Worm (Caenorhabditis elegans): ENCODE results near the gene snb-6.

Gene snb-6

ce11 chrII:8813659-8814058 is 45.8 kb downstream of the snb-6 start:
- TF ChIP-seq gei-17 (GFP tag; optimal IDR thresholded peaks at IDR 0.05) (no peak), lin-40 (tag; optimal IDR thresholded peaks at IDR 0.05) (peak; percentile 5), somi-1 (GFP tag; optimal IDR thresholded peaks at IDR 0.05) (peak; percentile 66)

DNA sequence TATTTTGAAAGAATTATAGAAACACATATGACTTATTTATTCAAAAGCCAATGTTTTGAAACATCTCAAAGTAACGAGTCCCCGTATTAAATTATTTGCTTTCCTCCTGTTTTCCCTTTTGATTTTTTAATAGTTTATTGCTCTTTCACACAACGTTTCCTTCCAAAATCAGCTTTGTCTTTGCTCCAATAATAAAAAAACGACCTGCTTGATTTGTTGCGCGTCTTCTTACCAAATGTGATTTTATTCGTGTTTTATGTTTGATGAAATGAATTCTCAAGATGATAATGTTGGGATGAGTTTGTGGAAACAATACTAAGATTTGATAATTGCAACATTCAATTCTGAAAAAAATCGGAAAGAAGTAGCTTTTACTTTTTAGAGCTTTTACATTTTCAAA is 47.1 kb downstream of the snb-6 start:
- TF ChIP-seq F57A8.1 (GFP tag; optimal IDR thresholded peaks at IDR 0.05) (no peak), ekl-4 (GFP tag; IDR thresholded peaks at IDR 0.05) (0 out of 2 replicates have a peak, but pooled peaks have one; percentile 39), B0336.3 (GFP tag; IDR thresholded peaks at IDR 0.05) (peak; percentile 31; the same call in 1 of the 2 replicates), F22D6.2 (tag; optimal IDR thresholded peaks at IDR 0.05) (no peak)

ce11 chrII:8811825-8812224 is 47.7 kb downstream of the snb-6 start:
- TF ChIP-seq nhr-80 (tag; optimal IDR thresholded peaks at IDR 0.05): no peak
- TF ChIP-seq ama-1 (optimal IDR thresholded peaks at IDR 0.05): peak; percentile 72
- no peak for TF ChIP-seq ama-1 (GFP tag; optimal IDR thresholded peaks at IDR 0.05)

ce11 chrII:8810679-8811413 is 48.6 kb downstream of the snb-6 start, which contains the start of the genes F46C5.9 and rer-1:
TSS of gene F46C5.9 (minus strand) at chrII:8810729.
TSS of gene rer-1 (plus strand) at chrII:8811370.
- peak; percentile 8 for TF ChIP-seq snpc-1.3 (tag; optimal IDR thresholded peaks at IDR 0.05; ENCODE audit: insufficient read depth)
- TF ChIP-seq F52B5.7 (tag; optimal IDR thresholded peaks at IDR 0.05): no peak
- no peak for TF ChIP-seq lsl-1 (GFP tag; optimal IDR thresholded peaks at IDR 0.05)
- TF ChIP-seq attf-5 (GFP tag; optimal IDR thresholded peaks at IDR 0.05): peak; percentile 38
- TF ChIP-seq dpff-1 (tag; optimal IDR thresholded peaks at IDR 0.05): no peak
- TF ChIP-seq let-607 (tag; optimal IDR thresholded peaks at IDR 0.05): peak; percentile 4 to 84
